Fruit fly (Drosophila melanogaster): ENCODE results near the gene Mpv17.

Gene Mpv17

DNA sequence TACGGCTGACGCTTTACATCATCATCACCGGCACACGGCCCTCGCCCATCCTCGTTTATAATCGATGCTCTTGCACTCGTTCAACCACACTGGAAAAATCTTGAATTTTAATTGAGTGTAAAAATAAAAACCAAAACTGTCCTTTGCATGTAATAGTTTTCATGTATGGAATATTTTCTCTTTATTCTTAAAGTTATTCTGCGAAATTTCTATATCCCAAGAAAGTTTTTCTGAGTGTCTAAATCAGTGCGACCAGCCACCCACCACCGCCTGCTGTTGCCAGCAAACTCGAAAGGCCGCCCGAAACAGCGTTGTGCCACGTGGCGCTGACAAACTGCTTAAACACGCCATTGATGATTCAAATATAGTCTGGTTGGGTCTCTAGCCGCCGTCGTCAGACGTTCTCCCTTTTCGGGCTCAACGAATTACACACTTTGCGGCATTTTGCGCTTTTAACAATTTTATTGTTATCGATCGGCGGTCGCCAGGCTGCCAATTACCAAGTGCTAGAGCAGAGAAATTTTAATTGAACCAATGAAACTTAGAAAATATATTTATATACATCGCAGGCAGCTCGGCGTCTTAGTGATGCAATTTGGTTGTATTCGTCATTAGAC lies 46.3 kb downstream of the Mpv17 start (continued):
- TF ChIP-seq insv (GFP tag; optimal IDR thresholded peaks at IDR 0.05) (no peak), zen2 (GFP tag; IDR thresholded peaks at IDR 0.05; ENCODE audit: partially characterized antibody) (no peak), CG7928 (GFP tag; optimal IDR thresholded peaks at IDR 0.05) (peak; percentile 17), CG16863 (GFP tag; optimal IDR thresholded peaks at IDR 0.05) (peak; percentile 81), CG13775 (GFP tag; optimal IDR thresholded peaks at IDR 0.05) (peak; percentile 67), bab2 (GFP tag; optimal IDR thresholded peaks at IDR 0.05) (peak; percentile 72), peb (GFP tag; IDR thresholded peaks at IDR 0.05) (peak; percentile 66; the same call in 1 of the 2 replicates), oc (tag; optimal IDR thresholded peaks at IDR 0.05) (peak; percentile 86), CG18599 (GFP tag; optimal IDR thresholded peaks at IDR 0.05) (peak; percentile 88), CG2199 (GFP tag; IDR thresholded peaks at IDR 0.05) (peak; percentile 77; the same call in 1 of the 3 replicates), unpg (GFP tag; optimal IDR thresholded peaks at IDR 0.05) (peak; percentile 82), B-H2 (GFP tag; optimal IDR thresholded peaks at IDR 0.05) (no peak), fu2 (GFP tag; optimal IDR thresholded peaks at IDR 0.05) (peak; percentile 37), Oaz (GFP tag; IDR thresholded peaks at IDR 0.05) (no peak), gsb (GFP tag; IDR thresholded peaks at IDR 0.05) (no peak), pfk (GFP tag; optimal IDR thresholded peaks at IDR 0.05) (no peak), Ssrp (tag; optimal IDR thresholded peaks at IDR 0.05) (no peak), Lim3 (GFP tag; IDR thresholded peaks at IDR 0.05) (no peak), CG10654 (GFP tag; optimal IDR thresholded peaks at IDR 0.05) (peak; percentile 55), CG18262 (tag; optimal IDR thresholded peaks at IDR 0.05) (peak; percentile 82), CG30020 (tag; optimal IDR thresholded peaks at IDR 0.05) (no peak), C15 (GFP tag; IDR thresholded peaks at IDR 0.05) (peak; percentile 49; the same call in 1 of the 3 replicates), Hmr (GFP tag; optimal IDR thresholded peaks at IDR 0.05) (peak; percentile 79), kay (GFP tag; optimal IDR thresholded peaks at IDR 0.05) (peak; percentile 52), chinmo (GFP tag; IDR thresholded peaks at IDR 0.05; ENCODE audit: partially characterized antibody) (0 out of 4 replicates have a peak, but pooled peaks have one; percentile 20), CG4820 (GFP tag; optimal IDR thresholded peaks at IDR 0.05) (peak; percentile 73), ap (GFP tag; IDR thresholded peaks at IDR 0.05) (no peak; the same call in 1 of the 2 replicates), CG13424 (tag; optimal IDR thresholded peaks at IDR 0.05) (peak; percentile 62), D19A (tag; optimal IDR thresholded peaks at IDR 0.05) (peak; percentile 70), sim (GFP tag; IDR thresholded peaks at IDR 0.05) (peak; percentile 81), NK7.1 (GFP tag; optimal IDR thresholded peaks at IDR 0.05) (peak; percentile 24), CG3065 (GFP tag; optimal IDR thresholded peaks at IDR 0.05) (peak; percentile 72), CG15269 (tag; optimal IDR thresholded peaks at IDR 0.05) (no peak), gsb-n (tag; optimal IDR thresholded peaks at IDR 0.05) (peak; percentile 84), CG17359 (tag; optimal IDR thresholded peaks at IDR 0.05) (peak; percentile 85), CG12942 (GFP tag; optimal IDR thresholded peaks at IDR 0.05) (peak; percentile 38), CG11723 (GFP tag; optimal IDR thresholded peaks at IDR 0.05) (peak; percentile 58), CG34224 (GFP tag; IDR thresholded peaks at IDR 0.05; ENCODE audit: partially characterized antibody) (no peak), sima (GFP tag; optimal IDR thresholded peaks at IDR 0.05) (peak; percentile 5), CG12769 (tag; optimal IDR thresholded peaks at IDR 0.05) (peak; percentile 78), wor (GFP tag; IDR thresholded peaks at IDR 0.05) (peak; percentile 64), CG8924 (tag; optimal IDR thresholded peaks at IDR 0.05) (peak; percentile 80), ab (GFP tag; optimal IDR thresholded peaks at IDR 0.05) (no peak), mld (GFP tag; IDR thresholded peaks at IDR 0.05; ENCODE audit: partially characterized antibody) (no peak), btn (GFP tag; optimal IDR thresholded peaks at IDR 0.05) (peak; percentile 39), Oli (tag; optimal IDR thresholded peaks at IDR 0.05) (peak; percentile 76), Mes4 (GFP tag; optimal IDR thresholded peaks at IDR 0.05) (peak; percentile 65), CG11093 (GFP tag; IDR thresholded peaks at IDR 0.05) (no peak; the same call in 2 of the 3 replicates), Fer1 (GFP tag; optimal IDR thresholded peaks at IDR 0.05) (peak; percentile 69)
